Fruit fly (Drosophila melanogaster) whole organism, embryonic: Measurements from ENCODE around the gene Acp62F.
A peak's percentile ranks its signal among the peaks of the same experiment; 100 is the strongest.

Source experiments
- BEAF-32 ChIP-seq: fragments of 200-800 bp; sonication (Bioruptor generic); optimal IDR thresholded peaks from 3 replicates; lab custom pipeline; 2017; ENCODE audit warnings: missing biosample characterization, missing genetic modification characterization, mild to moderate bottlenecking, moderate library complexity, missing genetic modification reagents
- Bgb ChIP-seq: fragments of 200-800 bp; sonication (Bioruptor generic); IDR thresholded peaks from 2 replicates; pipeline ENCODE4 v1.3.6; 2022; ENCODE audit warnings: missing biosample characterization, missing genetic modification characterization; ENCODE audit not compliant: partially characterized antibody
- CG10147 ChIP-seq: fragments of 200-800 bp; sonication (Bioruptor generic); optimal IDR thresholded peaks from 2 replicates; lab custom pipeline; 2019; ENCODE audit warnings: missing biosample characterization, mild to moderate bottlenecking, missing genetic modification characterization, moderate library complexity
- CG10979 ChIP-seq: fragments of 200-800 bp; sonication (Bioruptor generic); optimal IDR thresholded peaks from 2 replicates; lab custom pipeline; 2018; ENCODE audit warnings: missing biosample characterization, mild to moderate bottlenecking, missing genetic modification characterization, moderate library complexity
- CG13287 ChIP-seq: fragments of 200-800 bp; sonication (Bioruptor generic); IDR thresholded peaks from 2 replicates; pipeline ENCODE4 v1.3.6; 2022; ENCODE audit warnings: missing biosample characterization, missing genetic modification characterization; ENCODE audit not compliant: partially characterized antibody
- CG14965 ChIP-seq: fragments of 200-800 bp; sonication (Bioruptor generic); optimal IDR thresholded peaks from 2 replicates; lab custom pipeline; 2016; ENCODE audit warnings: missing biosample characterization, missing genetic modification characterization, borderline replicate concordance
- CG1603 ChIP-seq: fragments of 200-800 bp; sonication (Bioruptor generic); optimal IDR thresholded peaks from 2 replicates; lab custom pipeline; 2019; ENCODE audit warnings: missing biosample characterization, mild to moderate bottlenecking, missing genetic modification characterization, moderate library complexity
- CG17186 ChIP-seq: fragments of 200-800 bp; sonication (Bioruptor generic); optimal IDR thresholded peaks from 3 replicates; lab custom pipeline; 2017; ENCODE audit warnings: missing biosample characterization, missing genetic modification reagents, missing genetic modification characterization
- CG17829 ChIP-seq: fragments of 200-800 bp; optimal IDR thresholded peaks from 2 replicates; lab custom pipeline; 2019; ENCODE audit warnings: missing biosample characterization, mild to moderate bottlenecking, missing genetic modification characterization, moderate library complexity
- CG2875 ChIP-seq: fragments of 200-800 bp; sonication (Bioruptor generic); optimal IDR thresholded peaks from 2 replicates; lab custom pipeline; 2017; ENCODE audit warnings: missing biosample characterization, mild to moderate bottlenecking, missing genetic modification characterization, missing genetic modification reagents
- CG33213 ChIP-seq: fragments of 200-800 bp; sonication (Bioruptor generic); optimal IDR thresholded peaks from 3 replicates; lab custom pipeline; 2016; ENCODE audit warnings: missing biosample characterization, missing genetic modification characterization
- CG34376 ChIP-seq: fragments of 200-800 bp; sonication (Bioruptor generic); optimal IDR thresholded peaks from 2 replicates; lab custom pipeline; 2018; ENCODE audit warnings: missing biosample characterization, mild to moderate bottlenecking, missing genetic modification characterization
- CG3847 ChIP-seq: fragments of 200-800 bp; sonication (Bioruptor generic); IDR thresholded peaks from 2 replicates; pipeline ENCODE4 v1.3.6; 2022; ENCODE audit warnings: missing biosample characterization, missing genetic modification characterization
- CG3995 ChIP-seq: fragments of 200-800 bp; sonication (Bioruptor generic); optimal IDR thresholded peaks from 3 replicates; lab custom pipeline; 2016; ENCODE audit warnings: missing biosample characterization, missing genetic modification characterization
- CG4707 ChIP-seq: fragments of 200-800 bp; sonication (Bioruptor generic); optimal IDR thresholded peaks from 2 replicates; lab custom pipeline; 2018; ENCODE audit warnings: missing biosample characterization, mild to moderate bottlenecking, missing genetic modification characterization, moderate library complexity
- CG6683 ChIP-seq: fragments of 200-800 bp; sonication (Bioruptor generic); optimal IDR thresholded peaks from 2 replicates; lab custom pipeline; 2017; ENCODE audit warnings: missing biosample characterization, mild to moderate bottlenecking, missing genetic modification characterization, missing genetic modification reagents
- CG6854 ChIP-seq: fragments of 200-800 bp; sonication (Bioruptor generic); optimal IDR thresholded peaks from 3 replicates; lab custom pipeline; 2017; ENCODE audit warnings: missing biosample characterization, mild to moderate bottlenecking, missing genetic modification characterization
- CG7556 ChIP-seq: fragments of 200-800 bp; sonication (Bioruptor generic); optimal IDR thresholded peaks from 2 replicates; lab custom pipeline; 2017; ENCODE audit warnings: missing biosample characterization, mild to moderate bottlenecking, missing genetic modification characterization
- CG7745 ChIP-seq: fragments of 200-800 bp; sonication (Bioruptor generic); optimal IDR thresholded peaks from 2 replicates; lab custom pipeline; 2018; ENCODE audit warnings: missing biosample characterization, mild to moderate bottlenecking, missing genetic modification characterization, moderate library complexity
- CG8478 ChIP-seq: fragments of >200 bp; optimal IDR thresholded peaks from 2 replicates; lab custom pipeline; 2018
- CG9797 ChIP-seq: fragments of 200-800 bp; sonication (Bioruptor generic); optimal IDR thresholded peaks from 3 replicates; lab custom pipeline; 2018; ENCODE audit warnings: missing biosample characterization, mild to moderate bottlenecking, missing genetic modification characterization
- Deaf1 ChIP-seq: fragments of 200-800 bp; optimal IDR thresholded peaks from 3 replicates; lab custom pipeline; 2019; ENCODE audit warnings: missing biosample characterization, mild to moderate bottlenecking, missing genetic modification characterization, moderate library complexity
- Dfd ChIP-seq, 2 experiments: fragments of >200 bp; optimal IDR thresholded peaks; 2 replicates each; lab custom pipeline; 2017; ENCODE audit warnings: missing biosample characterization in 2 of 2, missing genetic modification characterization in 2 of 2
- Dll ChIP-seq: fragments of 200-800 bp; sonication (Bioruptor generic); IDR thresholded peaks from 4 replicates; pipeline ENCODE4 v1.3.6; 2022; ENCODE audit warnings: missing biosample characterization, missing genetic modification characterization; ENCODE audit not compliant: partially characterized antibody
- Dp ChIP-seq: fragments of 200-800 bp; sonication (Bioruptor generic); optimal IDR thresholded peaks from 2 replicates; lab custom pipeline; 2018; ENCODE audit warnings: missing biosample characterization, mild to moderate bottlenecking, missing genetic modification characterization, moderate library complexity
- HLH3B ChIP-seq: fragments of 200-800 bp; sonication (Bioruptor generic); IDR thresholded peaks from 2 replicates; pipeline ENCODE4 v1.3.6; 2022; ENCODE audit warnings: missing biosample characterization, missing genetic modification characterization
- Max ChIP-seq: fragments of 200-800 bp; sonication (Bioruptor generic); optimal IDR thresholded peaks from 2 replicates; lab custom pipeline; 2016; ENCODE audit warnings: missing biosample characterization, mild to moderate bottlenecking, missing genetic modification characterization
- Meics ChIP-seq: fragments of 200-800 bp; sonication (Bioruptor generic); optimal IDR thresholded peaks from 2 replicates; lab custom pipeline; 2017; ENCODE audit warnings: missing biosample characterization, mild to moderate bottlenecking, missing genetic modification characterization
- NfI ChIP-seq: fragments of 200-800 bp; sonication (Bioruptor generic); optimal IDR thresholded peaks from 3 replicates; lab custom pipeline; 2018; ENCODE audit warnings: missing biosample characterization, mild to moderate bottlenecking, missing genetic modification characterization, moderate library complexity
- Scr ChIP-seq: fragments of 200-800 bp; sonication (Bioruptor generic); IDR thresholded peaks from 2 replicates; pipeline ENCODE4 v1.3.6; 2022; ENCODE audit warnings: missing biosample characterization, missing genetic modification characterization; ENCODE audit not compliant: partially characterized antibody
- Spps ChIP-seq: fragments of 200-800 bp; sonication (Bioruptor generic); optimal IDR thresholded peaks from 2 replicates; lab custom pipeline; 2018; ENCODE audit warnings: missing biosample characterization, mild to moderate bottlenecking, missing genetic modification characterization
- YL-1 ChIP-seq: fragments of 200-800 bp; sonication (Bioruptor generic); optimal IDR thresholded peaks from 3 replicates; lab custom pipeline; 2017; ENCODE audit warnings: missing biosample characterization, mild to moderate bottlenecking, missing genetic modification characterization
- al ChIP-seq: fragments of 200-800 bp; sonication (Bioruptor generic); IDR thresholded peaks from 2 replicates; pipeline ENCODE4 v1.3.6; 2022; ENCODE audit warnings: missing biosample characterization, missing genetic modification characterization
- cas ChIP-seq: fragments of 200-800 bp; sonication (Bioruptor generic); IDR thresholded peaks from 2 replicates; pipeline ENCODE4 v1.3.6; 2022; ENCODE audit warnings: missing biosample characterization, missing genetic modification characterization
- crp ChIP-seq, 2 experiments: fragments of 200-800 bp; sonication (Bioruptor generic); optimal IDR thresholded peaks; 2 replicates in 1 of 2; 3 replicates in 1 of 2; lab custom pipeline; 2017; ENCODE audit warnings: missing biosample characterization in 2 of 2, missing genetic modification characterization in 2 of 2, mild to moderate bottlenecking in 1 of 2, moderate library complexity in 1 of 2
- fd102C ChIP-seq: fragments of 200-800 bp; sonication (Bioruptor generic); optimal IDR thresholded peaks from 2 replicates; lab custom pipeline; 2018; ENCODE audit warnings: missing biosample characterization, mild to moderate bottlenecking, missing genetic modification characterization, moderate library complexity
- gfzf ChIP-seq: fragments of 200-800 bp; sonication (Bioruptor generic); optimal IDR thresholded peaks from 2 replicates; lab custom pipeline; 2016; ENCODE audit warnings: missing biosample characterization, mild to moderate bottlenecking, missing genetic modification characterization, moderate library complexity
- ham ChIP-seq: fragments of 200-800 bp; sonication (Bioruptor generic); IDR thresholded peaks from 2 replicates; pipeline ENCODE4 v1.3.6; 2022; ENCODE audit warnings: missing biosample characterization, missing genetic modification characterization
- lmd ChIP-seq: fragments of 200-800 bp; sonication (Bioruptor generic); IDR thresholded peaks from 2 replicates; pipeline ENCODE4 v1.3.6; 2022; ENCODE audit warnings: missing biosample characterization, missing genetic modification characterization
- nmo ChIP-seq: fragments of 200-800 bp; sonication (Bioruptor generic); optimal IDR thresholded peaks from 2 replicates; lab custom pipeline; 2018; ENCODE audit warnings: missing biosample characterization, mild to moderate bottlenecking, missing genetic modification characterization, moderate library complexity
- p53 ChIP-seq: fragments of 200-800 bp; sonication (Bioruptor generic); optimal IDR thresholded peaks from 2 replicates; lab custom pipeline; 2016; ENCODE audit warnings: missing biosample characterization, missing genetic modification characterization
- pum ChIP-seq: fragments of 200-800 bp; sonication (Bioruptor generic); optimal IDR thresholded peaks from 2 replicates; lab custom pipeline; 2016; ENCODE audit warnings: missing biosample characterization, missing genetic modification characterization
- pzg ChIP-seq: fragments of 200-800 bp; sonication (Bioruptor generic); optimal IDR thresholded peaks from 3 replicates; lab custom pipeline; 2018; ENCODE audit warnings: missing biosample characterization, mild to moderate bottlenecking, missing genetic modification characterization, moderate library complexity
- sens ChIP-seq: fragments of 200-800 bp; sonication (Bioruptor generic); peaks from one replicate; lab custom pipeline; 2016; ENCODE audit warnings: missing biosample characterization, missing genetic modification characterization
- sens-2 ChIP-seq: fragments of 200-800 bp; sonication (Bioruptor generic); IDR thresholded peaks from 2 replicates; pipeline ENCODE4 v1.3.6; 2022; ENCODE audit warnings: missing biosample characterization, missing genetic modification characterization
- sisA ChIP-seq: fragments of 200-800 bp; sonication (Bioruptor generic); IDR thresholded peaks from 2 replicates; pipeline ENCODE4 v1.3.6; 2022; ENCODE audit warnings: missing biosample characterization, missing genetic modification characterization
- sna ChIP-seq: fragments of 200-800 bp; sonication (Bioruptor generic); IDR thresholded peaks from 2 replicates; pipeline ENCODE4 v1.3.6; 2022; ENCODE audit warnings: missing biosample characterization, missing genetic modification characterization; ENCODE audit not compliant: partially characterized antibody
- stwl ChIP-seq: fragments of 200-800 bp; sonication (Bioruptor generic); optimal IDR thresholded peaks from 3 replicates; lab custom pipeline; 2018; ENCODE audit warnings: missing biosample characterization, mild to moderate bottlenecking, missing genetic modification characterization, moderate library complexity
- tna ChIP-seq: fragments of 200-800 bp; sonication (Bioruptor generic); IDR thresholded peaks from 2 replicates; pipeline ENCODE4 v1.3.6; 2022; ENCODE audit warnings: missing biosample characterization, missing genetic modification characterization; ENCODE audit not compliant: partially characterized antibody
- unpg ChIP-seq: fragments of 200-800 bp; sonication (Bioruptor generic); optimal IDR thresholded peaks from 3 replicates; lab custom pipeline; 2018; ENCODE audit warnings: missing biosample characterization, mild to moderate bottlenecking, missing genetic modification characterization, moderate library complexity
- zfh1 ChIP-seq: fragments of 200-800 bp; sonication (Bioruptor generic); IDR thresholded peaks from 3 replicates; pipeline ENCODE4 v1.3.6; 2022; ENCODE audit warnings: missing biosample characterization, missing genetic modification characterization

The Acp62F gene

dm6 chr3L:2772045-2772444, 32.5 kb downstream of the Acp62F start, which contains the start of gene AhcyL1 (continued):
- no peak for TF ChIP-seq sens-2 (GFP tag; lab: Robert Waterston, UW)
- 0 out of 2 replicates have a peak, but pooled peaks have one; percentile 51 for TF ChIP-seq sna
- peak; percentile 22 for TF ChIP-seq CG34376 (GFP tag; lab: Kevin White, UChicago)
- TF ChIP-seq NfI (GFP tag; lab: Kevin White, UChicago): no peak
- TF ChIP-seq cas (GFP tag; lab: Robert Waterston, UW): no peak
- TF ChIP-seq CG33213 (GFP tag; lab: Kevin White, UChicago): no peak
- no peak for TF ChIP-seq CG6854
- TF ChIP-seq ham: no peak
- TF ChIP-seq CG17829: peak; percentile 16
- no peak for TF ChIP-seq CG2875 (GFP tag; lab: Kevin White, UChicago)
- TF ChIP-seq p53: no peak
- peak; percentile 14 for TF ChIP-seq BEAF-32 (GFP tag; lab: Kevin White, UChicago)
- no peak for TF ChIP-seq zfh1 (GFP tag; lab: Robert Waterston, UW)
- no peak for TF ChIP-seq Meics (GFP tag; lab: Kevin White, UChicago)
- peak; percentile 37; the same call in 1 of the 4 replicates for TF ChIP-seq Dll (GFP tag; lab: Robert Waterston, UW)
- TF ChIP-seq CG14965 (GFP tag; lab: Kevin White, UChicago): no peak
- peak; percentile 9 for TF ChIP-seq nmo (GFP tag; lab: Kevin White, UChicago)
- no peak for TF ChIP-seq CG4707 (GFP tag; lab: Kevin White, UChicago)
- TF ChIP-seq CG10979 (tag; lab: Kevin White, UChicago): no peak
- TF ChIP-seq CG17186 (GFP tag; lab: Kevin White, UChicago): peak; percentile 7
- TF ChIP-seq crp (GFP tag; optimal IDR thresholded peaks at IDR 0.05; lab: Kevin White, UChicago): peak in 1 of 2 experiments; percentile 31
- TF ChIP-seq gfzf: peak; percentile 85
- TF ChIP-seq CG3995 (GFP tag; lab: Kevin White, UChicago): peak; percentile 80
- TF ChIP-seq CG3847: 0 out of 2 replicates have a peak, but pooled peaks have one; percentile 8
- peak; percentile 11; the same call in 1 of the 2 replicates for TF ChIP-seq Scr
- peak; percentile 27 for TF ChIP-seq YL-1 (GFP tag; lab: Kevin White, UChicago)
- TF ChIP-seq CG13287 (GFP tag; lab: Robert Waterston, UW): peak; percentile 49; the same call in 1 of the 2 replicates
- TF ChIP-seq pzg (GFP tag; lab: Kevin White, UChicago): peak; percentile 60
- TF ChIP-seq CG1603 (tag; lab: Kevin White, UChicago): peak; percentile 42
- peak; percentile 50 for TF ChIP-seq stwl (tag; lab: Kevin White, UChicago)
- peak; percentile 8; the same call in 1 of the 2 replicates for TF ChIP-seq Bgb
- no peak for TF ChIP-seq Spps (tag; lab: Kevin White, UChicago)
- peak; percentile 25 for TF ChIP-seq Dp
- peak; percentile 6 for TF ChIP-seq Deaf1 (tag; lab: Kevin White, UChicago)
- no peak; the same call in 1 of the 2 replicates for TF ChIP-seq tna (GFP tag; lab: Robert Waterston, UW)
- peak; percentile 8 for TF ChIP-seq CG10147 (GFP tag; lab: Kevin White, UChicago)
- TF ChIP-seq sens: peak; percentile 37

dm6 chr3L:2773968-2774461, 34.5 kb downstream of the Acp62F start, which contains the start of the genes CG12093 and Atg2:
Gene CG12093 (minus strand): TSS chr3L:2774007.
Gene Atg2 (plus strand): TSS chr3L:2774338.
- TF ChIP-seq unpg (GFP tag; lab: Kevin White, UChicago): peak; percentile 94
- no peak for TF ChIP-seq CG8478 (lab: Kevin White, UChicago)
- TF ChIP-seq CG6683 (GFP tag; lab: Kevin White, UChicago): peak; percentile 73
- TF ChIP-seq CG9797: peak; percentile 83
- TF ChIP-seq al (GFP tag; lab: Robert Waterston, UW): peak; percentile 93
- TF ChIP-seq Max (GFP tag; lab: Kevin White, UChicago): peak; percentile 92
- peak; percentile 16 for TF ChIP-seq CG7745 (tag; lab: Kevin White, UChicago)
- peak; percentile 95 for TF ChIP-seq lmd (GFP tag; lab: Robert Waterston, UW)
- TF ChIP-seq Dfd (GFP tag; optimal IDR thresholded peaks at IDR 0.05; lab: Kevin White, UChicago): no peak
- peak; percentile 92 for TF ChIP-seq CG7556 (GFP tag; lab: Kevin White, UChicago)
- peak; percentile 83 for TF ChIP-seq pum (GFP tag; lab: Kevin White, UChicago)
- peak; percentile 43 for TF ChIP-seq fd102C (GFP tag; lab: Kevin White, UChicago)
- peak; percentile 93 for TF ChIP-seq sisA (GFP tag; lab: Robert Waterston, UW)
- peak; percentile 86 for TF ChIP-seq HLH3B (GFP tag; lab: Robert Waterston, UW)
